Fruit fly (Drosophila melanogaster) whole organism, prepupa: ENCODE results near the gene CG7080.
A peak's percentile ranks its signal among the peaks of the same experiment; 100 is the strongest.

Experiments used
- Blimp-1 ChIP-seq: fragments of 200-800 bp; sonication (Bioruptor generic); optimal IDR thresholded peaks from 3 replicates; lab custom pipeline; 2017; ENCODE audit warnings: missing biosample characterization, missing genetic modification characterization, mild to moderate bottlenecking, moderate library complexity, missing genetic modification reagents
- CG10631 ChIP-seq: fragments of 200-800 bp; sonication (Bioruptor generic); optimal IDR thresholded peaks from 2 replicates; lab custom pipeline; 2016; ENCODE audit warnings: missing biosample characterization, missing genetic modification characterization
- CG11902 ChIP-seq: fragments of 200-800 bp; sonication (Bioruptor generic); optimal IDR thresholded peaks from 3 replicates; lab custom pipeline; 2016; ENCODE audit warnings: missing biosample characterization, missing genetic modification characterization
- CG15336 ChIP-seq: fragments of 200-800 bp; sonication (Bioruptor generic); IDR thresholded peaks from 2 replicates; pipeline ENCODE4 v1.3.6; 2022; ENCODE audit warnings: missing biosample characterization, missing genetic modification characterization
- CG1621 ChIP-seq: fragments of 200-800 bp; sonication (Bioruptor generic); optimal IDR thresholded peaks from 3 replicates; lab custom pipeline; 2018; ENCODE audit warnings: missing biosample characterization, mild to moderate bottlenecking, missing genetic modification characterization
- CG16779 ChIP-seq: fragments of 200-800 bp; sonication (Bioruptor generic); optimal IDR thresholded peaks from 3 replicates; lab custom pipeline; 2017; ENCODE audit warnings: missing biosample characterization, mild to moderate bottlenecking, missing genetic modification characterization
- CG31627 ChIP-seq: fragments of 200-800 bp; sonication (Bioruptor generic); optimal IDR thresholded peaks from 3 replicates; lab custom pipeline; 2016; ENCODE audit warnings: missing biosample characterization, missing genetic modification characterization
- CG34406 ChIP-seq: fragments of 200-800 bp; sonication (Bioruptor generic); optimal IDR thresholded peaks from 3 replicates; lab custom pipeline; 2016; ENCODE audit warnings: missing biosample characterization, missing genetic modification characterization
- CG4318 ChIP-seq: fragments of 200-800 bp; sonication (Bioruptor generic); optimal IDR thresholded peaks from 3 replicates; lab custom pipeline; 2017; ENCODE audit warnings: missing biosample characterization, mild to moderate bottlenecking, missing genetic modification characterization
- CG6163 ChIP-seq: fragments of 200-800 bp; sonication (Bioruptor generic); IDR thresholded peaks from 3 replicates; pipeline ENCODE4 v1.3.6; 2022; ENCODE audit warnings: missing biosample characterization, missing genetic modification characterization
- CG6276 ChIP-seq: fragments of 200-800 bp; sonication (Bioruptor generic); optimal IDR thresholded peaks from 2 replicates; lab custom pipeline; 2017; ENCODE audit warnings: missing biosample characterization, mild to moderate bottlenecking, missing genetic modification characterization
- CG6792 ChIP-seq: fragments of 200-800 bp; sonication (Bioruptor generic); optimal IDR thresholded peaks from 3 replicates; lab custom pipeline; 2016; ENCODE audit warnings: missing biosample characterization, missing genetic modification characterization
- CG6854 ChIP-seq: fragments of 200-800 bp; sonication (Bioruptor generic); optimal IDR thresholded peaks from 2 replicates; lab custom pipeline; 2017; ENCODE audit warnings: missing biosample characterization, mild to moderate bottlenecking, missing genetic modification characterization
- CG7368 ChIP-seq: fragments of 200-800 bp; sonication (Bioruptor generic); optimal IDR thresholded peaks from 3 replicates; lab custom pipeline; 2016; ENCODE audit warnings: missing biosample characterization, missing genetic modification characterization
- CG8119 ChIP-seq: fragments of 200-800 bp; sonication (Bioruptor generic); IDR thresholded peaks from 3 replicates; pipeline ENCODE4 v1.3.6; 2022; ENCODE audit warnings: missing biosample characterization, missing genetic modification characterization
- CG8632 ChIP-seq: fragments of 200-800 bp; sonication (Bioruptor generic); optimal IDR thresholded peaks from 3 replicates; lab custom pipeline; 2016; ENCODE audit warnings: missing biosample characterization, missing genetic modification characterization
- Eip75B ChIP-seq: fragments of 200-800 bp; sonication (Bioruptor generic); optimal IDR thresholded peaks from 3 replicates; lab custom pipeline; 2016; ENCODE audit warnings: missing biosample characterization, missing genetic modification characterization
- Eip78C ChIP-seq: fragments of 200-800 bp; sonication (Bioruptor generic); peaks from one replicate; lab custom pipeline; 2016; ENCODE audit warnings: missing biosample characterization, missing genetic modification characterization
- Eip93F ChIP-seq: fragments of 200-800 bp; sonication (Bioruptor generic); optimal IDR thresholded peaks from 2 replicates; lab custom pipeline; 2016; ENCODE audit warnings: missing biosample characterization, mild to moderate bottlenecking, missing genetic modification characterization
- Ets21C ChIP-seq: fragments of 200-800 bp; sonication (Bioruptor generic); optimal IDR thresholded peaks from 3 replicates; lab custom pipeline; 2016; ENCODE audit warnings: missing biosample characterization, missing genetic modification characterization
- Ets96B ChIP-seq: fragments of 200-800 bp; optimal IDR thresholded peaks from 2 replicates; lab custom pipeline; 2019; ENCODE audit warnings: missing biosample characterization, mild to moderate bottlenecking, missing genetic modification characterization, moderate library complexity
- Hr38 ChIP-seq: sonication (Bioruptor generic); optimal IDR thresholded peaks from 2 replicates; lab custom pipeline; 2016; ENCODE audit warnings: missing biosample characterization, missing genetic modification characterization
- Hr39 ChIP-seq: fragments of 200-800 bp; sonication (Bioruptor generic); optimal IDR thresholded peaks from 2 replicates; lab custom pipeline; 2016; ENCODE audit warnings: missing biosample characterization, missing genetic modification characterization
- Hr4 ChIP-seq: fragments of 200-800 bp; sonication (Bioruptor generic); optimal IDR thresholded peaks from 3 replicates; lab custom pipeline; 2016; ENCODE audit warnings: missing biosample characterization, missing genetic modification characterization
- Lpt ChIP-seq: fragments of 200-800 bp; sonication (Bioruptor generic); optimal IDR thresholded peaks from 3 replicates; lab custom pipeline; 2016; ENCODE audit warnings: missing biosample characterization, missing genetic modification characterization
- Met ChIP-seq: fragments of 200-800 bp; sonication (Bioruptor generic); optimal IDR thresholded peaks from 3 replicates; lab custom pipeline; 2016; ENCODE audit warnings: missing biosample characterization, missing genetic modification characterization
- OdsH ChIP-seq: fragments of 200-800 bp; sonication (Bioruptor generic); optimal IDR thresholded peaks from 3 replicates; lab custom pipeline; 2016; ENCODE audit warnings: missing biosample characterization, missing genetic modification characterization
- Smox ChIP-seq: fragments of 200-800 bp; sonication (Bioruptor generic); optimal IDR thresholded peaks from 3 replicates; lab custom pipeline; 2016; ENCODE audit warnings: missing biosample characterization, missing genetic modification characterization
- Sox14 ChIP-seq: fragments of 200-800 bp; sonication (Bioruptor generic); optimal IDR thresholded peaks from 3 replicates; lab custom pipeline; 2016; ENCODE audit warnings: missing biosample characterization, missing genetic modification characterization
- Sox15 ChIP-seq: fragments of 200-800 bp; sonication (Bioruptor generic); optimal IDR thresholded peaks from 3 replicates; lab custom pipeline; 2016; ENCODE audit warnings: missing biosample characterization, missing genetic modification characterization
- acj6 ChIP-seq: fragments of 200-800 bp; sonication (Bioruptor generic); optimal IDR thresholded peaks from 3 replicates; lab custom pipeline; 2016; ENCODE audit warnings: missing biosample characterization, missing genetic modification characterization
- cyc ChIP-seq: fragments of 200-800 bp; sonication (Bioruptor generic); optimal IDR thresholded peaks from 3 replicates; lab custom pipeline; 2016; ENCODE audit warnings: missing biosample characterization, missing genetic modification characterization
- dac ChIP-seq: fragments of 200-800 bp; sonication (Bioruptor generic); optimal IDR thresholded peaks from 2 replicates; lab custom pipeline; 2017; ENCODE audit warnings: missing biosample characterization, mild to moderate bottlenecking, missing genetic modification characterization
- dsx ChIP-seq: fragments of 200-800 bp; optimal IDR thresholded peaks from 3 replicates; lab custom pipeline; 2019; ENCODE audit warnings: missing biosample characterization, mild to moderate bottlenecking, missing genetic modification characterization, moderate library complexity; ENCODE audit not compliant: poor library complexity, severe bottlenecking
- fd59A ChIP-seq: fragments of 200-800 bp; sonication (Bioruptor generic); optimal IDR thresholded peaks from 2 replicates; lab custom pipeline; 2017; ENCODE audit warnings: missing biosample characterization, mild to moderate bottlenecking, missing genetic modification characterization, missing genetic modification reagents
- fd85E ChIP-seq: fragments of 200-800 bp; sonication (Bioruptor generic); optimal IDR thresholded peaks from 3 replicates; lab custom pipeline; 2016; ENCODE audit warnings: missing biosample characterization, missing genetic modification characterization
- lz ChIP-seq: fragments of 200-800 bp; sonication (Bioruptor generic); optimal IDR thresholded peaks from 3 replicates; lab custom pipeline; 2016; ENCODE audit warnings: missing biosample characterization, missing genetic modification characterization
- net ChIP-seq: fragments of 200-800 bp; sonication (Bioruptor generic); optimal IDR thresholded peaks from 3 replicates; lab custom pipeline; 2016; ENCODE audit warnings: missing biosample characterization, missing genetic modification characterization
- pdm3 ChIP-seq: fragments of 200-800 bp; sonication (Bioruptor generic); optimal IDR thresholded peaks from 3 replicates; lab custom pipeline; 2016; ENCODE audit warnings: missing biosample characterization, missing genetic modification characterization
- salr ChIP-seq, 2 experiments: fragments of 200-800 bp; sonication (Bioruptor generic); optimal IDR thresholded peaks; 3 replicates each; lab custom pipeline; 2016 to 2018; ENCODE audit warnings: missing biosample characterization in 2 of 2, missing genetic modification characterization in 2 of 2, mild to moderate bottlenecking in 1 of 2
- spab ChIP-seq: fragments of 200-800 bp; sonication (Bioruptor generic); optimal IDR thresholded peaks from 2 replicates; lab custom pipeline; 2017; ENCODE audit warnings: missing biosample characterization, mild to moderate bottlenecking, missing genetic modification characterization, missing genetic modification reagents
- ss ChIP-seq, 2 experiments: fragments of 200-800 bp; sonication (Bioruptor generic); optimal IDR thresholded peaks; 2 replicates in 1 of 2; 3 replicates in 1 of 2; lab custom pipeline; 2017 to 2018; ENCODE audit warnings: mild to moderate bottlenecking in 2 of 2, missing biosample characterization in 2 of 2, missing genetic modification characterization in 2 of 2, moderate library complexity in 1 of 2
- svp ChIP-seq: fragments of 200-800 bp; sonication (Bioruptor generic); peaks from one replicate; lab custom pipeline; 2016; ENCODE audit warnings: missing biosample characterization, missing genetic modification characterization
- topi ChIP-seq: fragments of 200-800 bp; sonication (Bioruptor generic); optimal IDR thresholded peaks from 3 replicates; lab custom pipeline; 2016; ENCODE audit warnings: missing biosample characterization, missing genetic modification characterization
- vri ChIP-seq: fragments of 200-800 bp; sonication (Bioruptor generic); optimal IDR thresholded peaks from 3 replicates; lab custom pipeline; 2016; ENCODE audit warnings: missing biosample characterization, mild to moderate bottlenecking, missing genetic modification characterization

The CG7080 gene

dm6 chr3R:22367126-22368076, 38.3 kb downstream of the CG7080 start, which contains the start of the genes Polr3F and PyK (continued):
- TF ChIP-seq dsx (GFP tag; lab: Kevin White, UChicago) (peak; percentile 16), CG10631 (GFP tag; lab: Kevin White, UChicago) (no peak), svp (GFP tag; lab: Kevin White, UChicago) (peak; percentile 57), Eip93F (no peak), CG6163 (peak; percentile 67; the same call in 2 of the 3 replicates), CG8119 (GFP tag; lab: Robert Waterston, UW) (peak; percentile 62; the same call in 2 of the 3 replicates), Ets21C (GFP tag; lab: Kevin White, UChicago) (no peak), Eip78C (peak; percentile 72), CG6276 (peak; percentile 41), Sox14 (GFP tag; lab: Kevin White, UChicago) (peak; percentile 47), dac (GFP tag; lab: Kevin White, UChicago) (peak; percentile 30), Ets96B (peak; percentile 51)
- TF ChIP-seq, all 60 proteins: peak for 32

- TF ChIP-seq lz (GFP tag; lab: Kevin White, UChicago) (no peak), CG6276 (no peak), Lpt (no peak), Met (GFP tag; lab: Kevin White, UChicago) (no peak), acj6 (GFP tag; lab: Kevin White, UChicago) (no peak), OdsH (GFP tag; lab: Kevin White, UChicago) (no peak), CG34406 (GFP tag; lab: Kevin White, UChicago) (no peak), net (GFP tag; lab: Kevin White, UChicago) (no peak), ss (GFP tag; optimal IDR thresholded peaks at IDR 0.05; lab: Kevin White, UChicago) (no peak), CG8632 (GFP tag; lab: Kevin White, UChicago) (no peak), pdm3 (no peak), CG8119 (GFP tag; lab: Robert Waterston, UW) (no peak), Blimp-1 (GFP tag; lab: Kevin White, UChicago) (peak; percentile 66), CG7368 (GFP tag; lab: Kevin White, UChicago) (no peak), CG15336 (peak; percentile 33; the same call in 1 of the 2 replicates), Sox15 (GFP tag; lab: Kevin White, UChicago) (no peak), CG10631 (GFP tag; lab: Kevin White, UChicago) (no peak), CG31627 (GFP tag; lab: Kevin White, UChicago) (no peak), Smox (GFP tag; lab: Kevin White, UChicago) (no peak), Hr4 (no peak), CG16779 (tag; lab: Kevin White, UChicago) (no peak), dsx (GFP tag; lab: Kevin White, UChicago) (no peak), Hr38 (GFP tag; lab: Kevin White, UChicago) (no peak), cyc (no peak), Hr39 (GFP tag; lab: Kevin White, UChicago) (peak; percentile 32), fd59A (GFP tag; lab: Kevin White, UChicago) (no peak), Sox14 (GFP tag; lab: Kevin White, UChicago) (no peak), dac (GFP tag; lab: Kevin White, UChicago) (no peak), CG6854 (no peak), Ets21C (GFP tag; lab: Kevin White, UChicago) (no peak), topi (GFP tag; lab: Kevin White, UChicago) (no peak), Eip75B (GFP tag; lab: Kevin White, UChicago) (no peak), fd85E (GFP tag; lab: Kevin White, UChicago) (no peak), CG11902 (no peak), spab (no peak), vri (GFP tag; lab: Kevin White, UChicago) (peak; percentile 83), CG6792 (GFP tag; lab: Kevin White, UChicago) (no peak), CG6163 (peak; percentile 30; the same call in 2 of the 3 replicates), svp (GFP tag; lab: Kevin White, UChicago) (peak; percentile 83), Eip78C (no peak), salr (GFP tag; optimal IDR thresholded peaks at IDR 0.05; lab: Kevin White, UChicago) (no peak), CG1621 (tag; lab: Kevin White, UChicago) (no peak), CG4318 (GFP tag; lab: Kevin White, UChicago) (no peak)
These were observed 39.1 kb downstream of the CG7080 start for dm6 chr3R:22368077-22368776.
